Worm (Caenorhabditis elegans) whole organism, young adult: ENCODE results near the gene Y69A2AR.18.

Experiments used
- B0019.2 ChIP-seq: fragments of 200-800 bp; sonication (Bioruptor generic); conservative IDR thresholded peaks from 2 replicates; pipeline ENCODE4 v1.3.6; 2022; ENCODE audit warnings: missing genetic modification reagents, missing genetic modification characterization, missing compliant biosample characterization
- B0035.1 ChIP-seq: sonication (generic microtip); optimal IDR thresholded peaks from 2 replicates; lab custom pipeline; 2016; ENCODE audit warnings: missing genetic modification characterization, mild to moderate bottlenecking, missing compliant biosample characterization, missing genotype, missing genetic modification reagents
- B0261.1 ChIP-seq: sonication (generic microtip); optimal IDR thresholded peaks from 2 replicates; lab custom pipeline; 2016; ENCODE audit warnings: mild to moderate bottlenecking, missing genetic modification characterization, moderate library complexity, missing compliant biosample characterization
- C17E4.6 ChIP-seq: fragments of 200-800 bp; sonication (Bioruptor generic); IDR thresholded peaks from 2 replicates; pipeline ENCODE4 v1.3.6; 2022; ENCODE audit warnings: missing genetic modification reagents, missing genetic modification characterization, missing compliant biosample characterization
- F33H1.4 ChIP-seq: fragments of 200-800 bp; sonication (Bioruptor generic); IDR thresholded peaks from 2 replicates; pipeline ENCODE4 v1.3.6; 2022; ENCODE audit warnings: missing genetic modification reagents, missing genetic modification characterization, missing compliant biosample characterization
- F37B4.10 ChIP-seq: fragments of 200-800 bp; sonication (Bioruptor generic); IDR thresholded peaks from 2 replicates; pipeline ENCODE4 v1.3.6; 2022; ENCODE audit warnings: missing genetic modification characterization, missing compliant biosample characterization
- F55B11.4 ChIP-seq: sonication (generic microtip); optimal IDR thresholded peaks from 2 replicates; lab custom pipeline; 2016; ENCODE audit warnings: missing compliant biosample characterization, missing genetic modification characterization, borderline replicate concordance; ENCODE audit not compliant: insufficient read depth
- F57C9.4 ChIP-seq: sonication (generic microtip); optimal IDR thresholded peaks from 2 replicates; lab custom pipeline; 2017; ENCODE audit warnings: mild to moderate bottlenecking, missing genetic modification characterization, missing compliant biosample characterization
- ZK185.1 ChIP-seq: sonication (generic microtip); optimal IDR thresholded peaks from 2 replicates; lab custom pipeline; 2016; ENCODE audit warnings: mild to moderate bottlenecking, missing genetic modification characterization, missing compliant biosample characterization; ENCODE audit not compliant: poor library complexity, severe bottlenecking
- akir-1 ChIP-seq: fragments of 200-800 bp; sonication (Bioruptor generic); optimal IDR thresholded peaks from 2 replicates; lab custom pipeline; 2018; ENCODE audit warnings: mild to moderate bottlenecking, missing genetic modification characterization, moderate library complexity, missing compliant biosample characterization
- ama-1 ChIP-seq, 3 experiments: fragments of 150-350 bp in 1 of 3; sonication (generic microtip) in 2 of 3; optimal IDR thresholded peaks; 2 replicates each; lab custom pipeline; 2014 to 2018; ENCODE audit warnings: missing biosample characterization in 2 of 3, missing genetic modification characterization in 2 of 3, missing genetic modification reagents in 2 of 3
- aptf-2 ChIP-seq: fragments of 200-800 bp; sonication (Bioruptor generic); conservative IDR thresholded peaks from 2 replicates; pipeline ENCODE4 v1.3.6; 2022; ENCODE audit warnings: missing genetic modification reagents, missing genetic modification characterization, missing compliant biosample characterization
- attf-6 ChIP-seq: fragments of 200-800 bp; sonication (Bioruptor generic); IDR thresholded peaks from 2 replicates; pipeline ENCODE4 v1.3.6; 2022; ENCODE audit warnings: missing genetic modification reagents, missing genetic modification characterization, missing compliant biosample characterization
- ceh-100 ChIP-seq: fragments of 200-800 bp; sonication (Bioruptor generic); IDR thresholded peaks from 2 replicates; pipeline ENCODE4 v1.3.6; 2022; ENCODE audit warnings: missing genetic modification reagents, missing genetic modification characterization, missing compliant biosample characterization
- ceh-58 ChIP-seq: fragments of 200-800 bp; sonication (Bioruptor generic); IDR thresholded peaks from 2 replicates; pipeline ENCODE4 v1.3.6; 2022; ENCODE audit warnings: missing genetic modification characterization, missing compliant biosample characterization
- die-1 ChIP-seq: sonication (generic microtip); optimal IDR thresholded peaks from 2 replicates; lab custom pipeline; 2016; ENCODE audit warnings: missing genotype, mild to moderate bottlenecking, missing genetic modification characterization, missing compliant biosample characterization
- dox-1 ChIP-seq: fragments of 200-800 bp; sonication (Bioruptor generic); IDR thresholded peaks from 2 replicates; pipeline ENCODE4 v1.3.6; 2022; ENCODE audit warnings: missing genetic modification reagents, missing genetic modification characterization, missing compliant biosample characterization
- efl-1 ChIP-seq: fragments of 150-350 bp; optimal IDR thresholded peaks from 2 replicates; lab custom pipeline; 2014; ENCODE audit warnings: missing biosample characterization, missing genetic modification reagents, missing genetic modification characterization
- hlh-26 ChIP-seq: fragments of 200-800 bp; sonication (Bioruptor generic); conservative IDR thresholded peaks from 2 replicates; pipeline ENCODE4 v1.3.6; 2022; ENCODE audit warnings: missing genetic modification reagents, missing genetic modification characterization, missing compliant biosample characterization
- hmg-20 ChIP-seq: fragments of 200-800 bp; sonication (Bioruptor generic); IDR thresholded peaks from 2 replicates; pipeline ENCODE4 v1.3.6; 2022; ENCODE audit warnings: missing genetic modification reagents, missing genetic modification characterization, missing compliant biosample characterization
- hsf-1 ChIP-seq: fragments of 200-800 bp; sonication (Bioruptor generic); IDR thresholded peaks from 2 replicates; pipeline ENCODE4 v1.3.6; 2022; ENCODE audit warnings: missing genetic modification reagents, missing genetic modification characterization, missing compliant biosample characterization
- let-526 ChIP-seq: fragments of 200-800 bp; sonication (Bioruptor generic); IDR thresholded peaks from 2 replicates; pipeline ENCODE4 v1.3.6; 2022; ENCODE audit warnings: missing genetic modification reagents, missing genetic modification characterization, missing compliant biosample characterization
- let-607 ChIP-seq, 2 experiments: fragments of 200-800 bp in 1 of 2; sonication (Bioruptor generic) in 1 of 2; sonication (generic microtip) in 1 of 2; optimal IDR thresholded peaks; 2 replicates each; lab custom pipeline; 2016 to 2018; ENCODE audit warnings: mild to moderate bottlenecking in 2 of 2, missing compliant biosample characterization in 2 of 2, missing genetic modification characterization in 2 of 2, moderate library complexity in 2 of 2, missing genotype in 1 of 2
- lin-54 ChIP-seq: fragments of 200-800 bp; sonication (Bioruptor generic); optimal IDR thresholded peaks from 2 replicates; lab custom pipeline; 2018; ENCODE audit warnings: mild to moderate bottlenecking, missing genetic modification characterization, missing compliant biosample characterization
- madf-6 ChIP-seq: fragments of 200-800 bp; sonication (Bioruptor generic); IDR thresholded peaks from 2 replicates; pipeline ENCODE4 v1.3.6; 2022; ENCODE audit warnings: missing genetic modification reagents, missing genetic modification characterization, missing compliant biosample characterization
- madf-8 ChIP-seq: fragments of 200-800 bp; sonication (Bioruptor generic); conservative IDR thresholded peaks from 2 replicates; pipeline ENCODE4 v1.3.6; 2022; ENCODE audit warnings: missing genetic modification reagents, missing genetic modification characterization, missing compliant biosample characterization
- mcd-1 ChIP-seq: fragments of 200-800 bp; sonication (Bioruptor generic); IDR thresholded peaks from 2 replicates; pipeline ENCODE4 v1.3.6; 2022; ENCODE audit warnings: missing genetic modification reagents, missing genetic modification characterization, missing compliant biosample characterization
- mes-4 ChIP-seq: sonication (generic microtip); optimal IDR thresholded peaks from 2 replicates; lab custom pipeline; 2016; ENCODE audit warnings: missing genotype, missing genetic modification characterization, missing compliant biosample characterization
- nhr-120 ChIP-seq: fragments of 200-800 bp; sonication (Bioruptor generic); IDR thresholded peaks from 2 replicates; pipeline ENCODE4 v1.3.6; 2022; ENCODE audit warnings: missing genetic modification characterization, missing compliant biosample characterization
- nhr-80 ChIP-seq: sonication (generic microtip); optimal IDR thresholded peaks from 2 replicates; lab custom pipeline; 2016; ENCODE audit warnings: missing genetic modification characterization, missing compliant biosample characterization
- pbrm-1 ChIP-seq: fragments of 200-800 bp; sonication (Bioruptor generic); IDR thresholded peaks from 2 replicates; pipeline ENCODE4 v1.3.6; 2022; ENCODE audit warnings: missing genetic modification reagents, missing genetic modification characterization, missing compliant biosample characterization
- pha-4 ChIP-seq: fragments of 150-350 bp; sonication (generic microtip); optimal IDR thresholded peaks from 2 replicates; lab custom pipeline; 2014; ENCODE audit warnings: missing biosample characterization, missing genetic modification reagents, missing genetic modification characterization
- snpc-1.3 ChIP-seq: sonication (generic microtip); optimal IDR thresholded peaks from 2 replicates; lab custom pipeline; 2017; ENCODE audit warnings: missing genetic modification characterization, mild to moderate bottlenecking, missing compliant biosample characterization, antibody characterized with exemption, moderate library complexity, missing genotype, missing genetic modification reagents; ENCODE audit not compliant: insufficient read depth
- snpc-3.4 ChIP-seq: sonication (generic microtip); optimal IDR thresholded peaks from 2 replicates; lab custom pipeline; 2017; ENCODE audit warnings: missing genetic modification characterization, mild to moderate bottlenecking, missing compliant biosample characterization, antibody characterized with exemption, moderate library complexity, missing genotype, missing genetic modification reagents
- zim-3 ChIP-seq: sonication (generic microtip); optimal IDR thresholded peaks from 2 replicates; lab custom pipeline; 2017; ENCODE audit warnings: mild to moderate bottlenecking, missing genetic modification characterization, moderate library complexity, missing compliant biosample characterization
- ztf-18 ChIP-seq: sonication (generic microtip); optimal IDR thresholded peaks from 2 replicates; lab custom pipeline; 2016; ENCODE audit warnings: missing genotype, mild to moderate bottlenecking, missing genetic modification characterization, missing compliant biosample characterization
- ztf-22 ChIP-seq: fragments of 200-800 bp; sonication (Bioruptor generic); optimal IDR thresholded peaks from 2 replicates; lab custom pipeline; 2018; ENCODE audit warnings: mild to moderate bottlenecking, missing genetic modification characterization, moderate library complexity, missing compliant biosample characterization
- ztf-28 ChIP-seq: fragments of 200-800 bp; sonication (Bioruptor generic); IDR thresholded peaks from 2 replicates; pipeline ENCODE4 v1.3.6; 2022; ENCODE audit warnings: missing genetic modification reagents, missing genetic modification characterization, missing compliant biosample characterization

Gene Y69A2AR.18

ce11 chrIV:2495118-2495785 is at the start of gene Y69A2AR.18, which contains the start of gene ccdc-12 (continued):
- TF ChIP-seq zim-3 (tag; lab: Kevin White, UChicago) = no peak
- peak; percentile 46 for TF ChIP-seq ztf-18 (tag; lab: Kevin White, UChicago)
- TF ChIP-seq B0261.1 (tag; lab: Kevin White, UChicago) = no peak
- TF ChIP-seq nhr-80 (tag; lab: Kevin White, UChicago) = no peak
- peak; percentile 19 for TF ChIP-seq efl-1 (GFP tag; lab: Kevin White, UChicago)
- 0 out of 2 replicates have a peak, but pooled peaks have one; percentile 42 for TF ChIP-seq hsf-1 (GFP tag; lab: Robert Waterston, UW)
- TF ChIP-seq akir-1 = no peak
- no peak for TF ChIP-seq attf-6
- no peak for TF ChIP-seq F37B4.10 (GFP tag; lab: Robert Waterston, UW)

- TF ChIP-seq zim-3 (tag; lab: Kevin White, UChicago) (no peak), let-526 (GFP tag; lab: Robert Waterston, UW) (no peak), die-1 (tag; lab: Kevin White, UChicago) (no peak), B0019.2 (GFP tag; lab: Robert Waterston, UW) (no peak), ceh-100 (no peak), snpc-1.3 (no peak), B0035.1 (no peak), ztf-28 (GFP tag; lab: Robert Waterston, UW) (no peak), mes-4 (tag; lab: Kevin White, UChicago) (no peak), pha-4 (no peak), hlh-26 (GFP tag; lab: Robert Waterston, UW) (no peak), mcd-1 (GFP tag; lab: Robert Waterston, UW) (no peak), pbrm-1 (GFP tag; lab: Robert Waterston, UW) (no peak), C17E4.6 (GFP tag; lab: Robert Waterston, UW) (no peak), snpc-3.4 (tag; lab: Kevin White, UChicago) (no peak), aptf-2 (no peak), hmg-20 (GFP tag; lab: Robert Waterston, UW) (no peak)
Observed at ce11 chrIV:2451233-2451632, 44.3 kb upstream of the Y69A2AR.18 start, which contains the start of gene C45G7.13. Gene C45G7.13 (minus strand): TSS chrIV:2451333.

- no peak for TF ChIP-seq madf-6 (GFP tag; lab: Robert Waterston, UW)
- TF ChIP-seq madf-8 (GFP tag; lab: Robert Waterston, UW) = no peak
- TF ChIP-seq lin-54 (GFP tag; lab: Kevin White, UChicago) = no peak
- TF ChIP-seq dox-1 = no peak
- no peak for TF ChIP-seq ama-1 (optimal IDR thresholded peaks at IDR 0.05; lab: Kevin White, UChicago)
- no peak for TF ChIP-seq ama-1 (GFP tag; optimal IDR thresholded peaks at IDR 0.05; lab: Kevin White, UChicago)
- no peak for TF ChIP-seq F33H1.4
- no peak for TF ChIP-seq let-607 (tag; optimal IDR thresholded peaks at IDR 0.05; lab: Kevin White, UChicago)
- TF ChIP-seq F57C9.4 (tag; lab: Kevin White, UChicago) = no peak
- TF ChIP-seq ztf-22 (GFP tag; lab: Kevin White, UChicago) = no peak
- no peak for TF ChIP-seq F55B11.4 (tag; lab: Kevin White, UChicago)
- no peak for TF ChIP-seq ZK185.1
- TF ChIP-seq pha-4 = no peak
- TF ChIP-seq ceh-58 (GFP tag; lab: Robert Waterston, UW) = no peak
- no peak for TF ChIP-seq nhr-120 (GFP tag; lab: Robert Waterston, UW)
- TF ChIP-seq hsf-1 (GFP tag; lab: Robert Waterston, UW) = no peak
Observed at ce11 chrIV:2451655-2452054, 43.9 kb upstream of the Y69A2AR.18 start.
